Worm (Caenorhabditis elegans) whole organism, young adult: Measurements from ENCODE around the gene fbxa-183.

Source experiments
- B0035.1 ChIP-seq: sonication (generic microtip); optimal IDR thresholded peaks from 2 replicates; lab custom pipeline; 2016; ENCODE audit warnings: missing genetic modification characterization, mild to moderate bottlenecking, missing compliant biosample characterization, missing genotype, missing genetic modification reagents
- F37B4.10 ChIP-seq: fragments of 200-800 bp; sonication (Bioruptor generic); IDR thresholded peaks from 2 replicates; pipeline ENCODE4 v1.3.6; 2022; ENCODE audit warnings: missing genetic modification characterization, missing compliant biosample characterization
- F55B11.4 ChIP-seq: sonication (generic microtip); optimal IDR thresholded peaks from 2 replicates; lab custom pipeline; 2016; ENCODE audit warnings: missing compliant biosample characterization, missing genetic modification characterization, borderline replicate concordance; ENCODE audit not compliant: insufficient read depth
- F57A8.1 ChIP-seq: fragments of 200-800 bp; sonication (Bioruptor generic); optimal IDR thresholded peaks from 2 replicates; lab custom pipeline; 2018; ENCODE audit warnings: mild to moderate bottlenecking, missing genetic modification characterization, moderate library complexity, missing compliant biosample characterization
- Y53G8AR.9 ChIP-seq: fragments of 200-800 bp; sonication (Bioruptor generic); conservative IDR thresholded peaks from 2 replicates; pipeline ENCODE4 v1.3.6; 2022; ENCODE audit warnings: missing genetic modification reagents, missing genetic modification characterization, missing compliant biosample characterization
- akir-1 ChIP-seq: fragments of 200-800 bp; sonication (Bioruptor generic); optimal IDR thresholded peaks from 2 replicates; lab custom pipeline; 2018; ENCODE audit warnings: mild to moderate bottlenecking, missing genetic modification characterization, moderate library complexity, missing compliant biosample characterization
- ama-1 ChIP-seq, 3 experiments: fragments of 150-350 bp in 1 of 3; sonication (generic microtip) in 2 of 3; optimal IDR thresholded peaks; 2 replicates each; lab custom pipeline; 2014 to 2018; ENCODE audit warnings: missing biosample characterization in 2 of 3, missing genetic modification characterization in 2 of 3, missing genetic modification reagents in 2 of 3
- aptf-3 ChIP-seq: fragments of 200-800 bp; sonication (Bioruptor generic); IDR thresholded peaks from 2 replicates; pipeline ENCODE4 v1.3.6; 2022; ENCODE audit warnings: missing genetic modification characterization, missing compliant biosample characterization
- attf-5 ChIP-seq: fragments of 200-800 bp; sonication (Bioruptor generic); optimal IDR thresholded peaks from 2 replicates; lab custom pipeline; 2018; ENCODE audit warnings: mild to moderate bottlenecking, missing genetic modification characterization, missing compliant biosample characterization
- cebp-1 ChIP-seq, 2 experiments: fragments of 200-800 bp in 1 of 2; sonication (Bioruptor generic) in 1 of 2; sonication (generic microtip) in 1 of 2; IDR thresholded peaks in 1 of 2; optimal IDR thresholded peaks in 1 of 2; 2 replicates each; pipeline versions ENCODE4 v1.3.6 to Lab custom; 2017 to 2022; ENCODE audit warnings: missing compliant biosample characterization in 2 of 2, missing genetic modification characterization in 2 of 2, mild to moderate bottlenecking in 1 of 2, missing genetic modification reagents in 1 of 2, moderate library complexity in 1 of 2
- ceh-40 ChIP-seq: fragments of 200-800 bp; sonication (Bioruptor generic); IDR thresholded peaks from 2 replicates; pipeline ENCODE4 v1.3.6; 2022; ENCODE audit warnings: missing genetic modification characterization, missing compliant biosample characterization
- efl-1 ChIP-seq: fragments of 150-350 bp; optimal IDR thresholded peaks from 2 replicates; lab custom pipeline; 2014; ENCODE audit warnings: missing biosample characterization, missing genetic modification reagents, missing genetic modification characterization
- egl-18 ChIP-seq: fragments of 200-800 bp; sonication (Bioruptor generic); IDR thresholded peaks from 2 replicates; pipeline ENCODE4 v1.3.6; 2022; ENCODE audit warnings: missing genetic modification reagents, missing genetic modification characterization, missing compliant biosample characterization
- egrh-3 ChIP-seq: fragments of 200-800 bp; sonication (Bioruptor generic); IDR thresholded peaks from 2 replicates; pipeline ENCODE4 v1.3.6; 2022; ENCODE audit warnings: missing genetic modification reagents, missing genetic modification characterization, missing compliant biosample characterization
- ekl-4 ChIP-seq: fragments of 200-800 bp; sonication (Bioruptor generic); IDR thresholded peaks from 2 replicates; pipeline ENCODE4 v1.3.6; 2022; ENCODE audit warnings: missing genetic modification reagents, missing genetic modification characterization, missing compliant biosample characterization
- ets-4 ChIP-seq: fragments of 200-800 bp; sonication (Bioruptor generic); optimal IDR thresholded peaks from 2 replicates; lab custom pipeline; 2018; ENCODE audit warnings: mild to moderate bottlenecking, missing genetic modification characterization, missing compliant biosample characterization
- fkh-3 ChIP-seq: sonication (generic microtip); optimal IDR thresholded peaks from 2 replicates; lab custom pipeline; 2016; ENCODE audit warnings: mild to moderate bottlenecking, missing genetic modification characterization, missing compliant biosample characterization
- hmg-20 ChIP-seq: fragments of 200-800 bp; sonication (Bioruptor generic); IDR thresholded peaks from 2 replicates; pipeline ENCODE4 v1.3.6; 2022; ENCODE audit warnings: missing genetic modification reagents, missing genetic modification characterization, missing compliant biosample characterization
- hsf-1 ChIP-seq: fragments of 200-800 bp; sonication (Bioruptor generic); IDR thresholded peaks from 2 replicates; pipeline ENCODE4 v1.3.6; 2022; ENCODE audit warnings: missing genetic modification reagents, missing genetic modification characterization, missing compliant biosample characterization
- let-607 ChIP-seq, 2 experiments: fragments of 200-800 bp in 1 of 2; sonication (Bioruptor generic) in 1 of 2; sonication (generic microtip) in 1 of 2; optimal IDR thresholded peaks; 2 replicates each; lab custom pipeline; 2016 to 2018; ENCODE audit warnings: mild to moderate bottlenecking in 2 of 2, missing compliant biosample characterization in 2 of 2, missing genetic modification characterization in 2 of 2, moderate library complexity in 2 of 2, missing genotype in 1 of 2
- lin-35 ChIP-seq, 3 experiments: fragments of 150-350 bp in 2 of 3; sonication (generic microtip) in 1 of 3; optimal IDR thresholded peaks; 2 replicates each; lab custom pipeline; 2014 to 2018; ENCODE audit warnings: missing biosample characterization in 3 of 3, missing genetic modification characterization in 3 of 3, missing genetic modification reagents in 3 of 3
- lsy-27 ChIP-seq: sonication (generic microtip); optimal IDR thresholded peaks from 2 replicates; lab custom pipeline; 2017; ENCODE audit warnings: missing genetic modification characterization, mild to moderate bottlenecking, missing compliant biosample characterization, antibody characterized with exemption, missing genotype, borderline replicate concordance; ENCODE audit not compliant: insufficient read depth
- nfya-1 ChIP-seq: sonication (generic microtip); optimal IDR thresholded peaks from 2 replicates; lab custom pipeline; 2017; ENCODE audit warnings: antibody characterized with exemption, missing compliant biosample characterization, missing genetic modification characterization, borderline replicate concordance; ENCODE audit not compliant: insufficient read depth
- nhr-120 ChIP-seq: fragments of 200-800 bp; sonication (Bioruptor generic); IDR thresholded peaks from 2 replicates; pipeline ENCODE4 v1.3.6; 2022; ENCODE audit warnings: missing genetic modification characterization, missing compliant biosample characterization
- nhr-80 ChIP-seq: sonication (generic microtip); optimal IDR thresholded peaks from 2 replicates; lab custom pipeline; 2016; ENCODE audit warnings: missing genetic modification characterization, missing compliant biosample characterization
- sdz-38 ChIP-seq: sonication (generic microtip); optimal IDR thresholded peaks from 2 replicates; lab custom pipeline; 2016; ENCODE audit warnings: missing genotype, missing genetic modification characterization, missing compliant biosample characterization
- snpc-1.3 ChIP-seq: sonication (generic microtip); optimal IDR thresholded peaks from 2 replicates; lab custom pipeline; 2017; ENCODE audit warnings: missing genetic modification characterization, mild to moderate bottlenecking, missing compliant biosample characterization, antibody characterized with exemption, moderate library complexity, missing genotype, missing genetic modification reagents; ENCODE audit not compliant: insufficient read depth
- snpc-3.4 ChIP-seq: sonication (generic microtip); optimal IDR thresholded peaks from 2 replicates; lab custom pipeline; 2017; ENCODE audit warnings: missing genetic modification characterization, mild to moderate bottlenecking, missing compliant biosample characterization, antibody characterized with exemption, moderate library complexity, missing genotype, missing genetic modification reagents
- snpc-4 ChIP-seq, 5 experiments: fragments of 150-350 bp in 1 of 5; sonication (generic microtip) in 4 of 5; optimal IDR thresholded peaks; 2 replicates each; lab custom pipeline; 2014 to 2018; ENCODE audit warnings: missing genetic modification characterization in 5 of 5, missing biosample characterization in 3 of 5, antibody characterized with exemption in 2 of 5, mild to moderate bottlenecking in 2 of 5, missing compliant biosample characterization in 2 of 5, missing genotype in 2 of 5, moderate library complexity in 2 of 5, missing genetic modification reagents in 1 of 5
- sptf-2 ChIP-seq: fragments of 200-800 bp; sonication (Bioruptor generic); optimal IDR thresholded peaks from 2 replicates; lab custom pipeline; 2018; ENCODE audit warnings: mild to moderate bottlenecking, missing genetic modification characterization, missing compliant biosample characterization
- unc-130 ChIP-seq: sonication (generic microtip); optimal IDR thresholded peaks from 2 replicates; lab custom pipeline; 2016; ENCODE audit warnings: missing genetic modification reagents, missing genetic modification characterization, missing compliant biosample characterization
- xnd-1 ChIP-seq: sonication (generic microtip); optimal IDR thresholded peaks from 2 replicates; lab custom pipeline; 2016; ENCODE audit warnings: missing genotype, missing genetic modification reagents, missing genetic modification characterization, missing compliant biosample characterization
- zfh-2 ChIP-seq: fragments of 200-800 bp; sonication (Bioruptor generic); conservative IDR thresholded peaks from 2 replicates; pipeline ENCODE4 v1.3.6; 2022; ENCODE audit warnings: missing genetic modification reagents, missing genetic modification characterization, missing compliant biosample characterization
- ztf-22 ChIP-seq: fragments of 200-800 bp; sonication (Bioruptor generic); optimal IDR thresholded peaks from 2 replicates; lab custom pipeline; 2018; ENCODE audit warnings: mild to moderate bottlenecking, missing genetic modification characterization, moderate library complexity, missing compliant biosample characterization

Gene fbxa-183

DNA sequence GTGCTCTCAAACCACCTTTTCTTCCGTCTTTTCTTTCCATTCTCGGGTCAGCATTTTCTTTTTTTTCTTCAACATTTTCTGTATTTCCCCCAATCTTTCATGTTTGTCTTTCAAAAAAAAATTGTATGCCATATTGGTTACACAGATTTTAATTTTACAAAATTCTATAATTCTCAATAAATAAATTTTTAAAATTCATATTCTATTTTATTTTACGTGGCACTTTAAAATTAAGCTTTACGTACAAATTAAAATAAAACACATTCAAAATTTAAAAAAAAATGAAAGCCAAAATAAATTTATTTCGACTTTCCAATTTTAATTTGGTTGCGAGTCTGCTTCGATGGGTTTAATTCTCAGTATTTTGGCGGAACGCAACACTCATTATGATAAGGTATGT lies 22.9 kb upstream of the fbxa-183 start, which contains the start of gene ZC250.5:
Gene ZC250.5 (plus strand): TSS at position 301 of the 400 bp plus-strand sequence.
- TF ChIP-seq F37B4.10 (GFP tag; lab: Robert Waterston, UW) (no peak), snpc-1.3 (tag; lab: Kevin White, UChicago) (no peak), unc-130 (GFP tag; lab: Kevin White, UChicago) (no peak), cebp-1 (GFP tag; IDR thresholded peaks at IDR 0.05; lab: Robert Waterston, UW) (no peak), cebp-1 (tag; optimal IDR thresholded peaks at IDR 0.05; lab: Kevin White, UChicago) (no peak), aptf-3 (no peak), attf-5 (GFP tag; lab: Kevin White, UChicago) (no peak), nfya-1 (tag; lab: Kevin White, UChicago) (no peak), akir-1 (GFP tag; lab: Kevin White, UChicago) (no peak), ama-1 (optimal IDR thresholded peaks at IDR 0.05; lab: Kevin White, UChicago) (no peak), ama-1 (GFP tag; optimal IDR thresholded peaks at IDR 0.05; lab: Kevin White, UChicago) (no peak), let-607 (tag; optimal IDR thresholded peaks at IDR 0.05; lab: Kevin White, UChicago) (no peak), lin-35 (GFP tag; optimal IDR thresholded peaks at IDR 0.05; lab: Kevin White, UChicago) (no peak), ceh-40 (GFP tag; lab: Robert Waterston, UW) (no peak), nhr-120 (GFP tag; lab: Robert Waterston, UW) (no peak), ets-4 (GFP tag; lab: Kevin White, UChicago) (no peak), snpc-3.4 (no peak), Y53G8AR.9 (GFP tag; lab: Robert Waterston, UW) (no peak)

- TF ChIP-seq fkh-3 (tag; lab: Kevin White, UChicago) (no peak), ekl-4 (GFP tag; lab: Robert Waterston, UW) (no peak), nhr-80 (no peak), lin-35 (GFP tag; optimal IDR thresholded peaks at IDR 0.05; lab: Kevin White, UChicago) (no peak), zfh-2 (GFP tag; lab: Robert Waterston, UW) (no peak)
Measured at ce11 chrV:5799373-5799772, 16.8 kb upstream of the fbxa-183 start, which contains the start of gene cyn-17. Gene cyn-17 (plus strand): TSS chrV:5799673.

ce11 chrV:5798132-5798531 lies 15.5 kb upstream of the fbxa-183 start, which contains the start of gene nstp-3:
Gene nstp-3 (minus strand): TSS chrV:5798232.
- TF ChIP-seq xnd-1 (tag; lab: Kevin White, UChicago): no peak
- TF ChIP-seq sptf-2 (GFP tag; lab: Kevin White, UChicago): no peak
- no peak for TF ChIP-seq egl-18
- no peak for TF ChIP-seq nhr-80
- TF ChIP-seq F55B11.4 (tag; lab: Kevin White, UChicago): no peak
- TF ChIP-seq egrh-3 (GFP tag; lab: Robert Waterston, UW): no peak
- TF ChIP-seq hsf-1 (GFP tag; lab: Robert Waterston, UW): no peak
- TF ChIP-seq sdz-38: no peak
- no peak for TF ChIP-seq ztf-22 (GFP tag; lab: Kevin White, UChicago)
- no peak for TF ChIP-seq F57A8.1
- TF ChIP-seq efl-1 (GFP tag; lab: Kevin White, UChicago): no peak
- TF ChIP-seq hmg-20: no peak
- TF ChIP-seq snpc-4 (GFP tag; optimal IDR thresholded peaks at IDR 0.05; lab: Kevin White, UChicago): no peak
- no peak for TF ChIP-seq snpc-4 (tag; optimal IDR thresholded peaks at IDR 0.05; lab: Kevin White, UChicago)
- TF ChIP-seq B0035.1 (tag; lab: Kevin White, UChicago): no peak
- no peak for TF ChIP-seq lsy-27
